Fruit fly (Drosophila melanogaster) S2 (cell line): ENCODE results near the gene Ttc1.

Experiments
- CG8478 ChIP-seq: fragments of >200 bp; optimal IDR thresholded peaks from 2 replicates; lab custom pipeline; 2018
- CTCF ChIP-seq, 2 experiments: fragments of >200 bp; optimal IDR thresholded peaks; 2 replicates each; lab custom pipeline; 2018

DNA sequence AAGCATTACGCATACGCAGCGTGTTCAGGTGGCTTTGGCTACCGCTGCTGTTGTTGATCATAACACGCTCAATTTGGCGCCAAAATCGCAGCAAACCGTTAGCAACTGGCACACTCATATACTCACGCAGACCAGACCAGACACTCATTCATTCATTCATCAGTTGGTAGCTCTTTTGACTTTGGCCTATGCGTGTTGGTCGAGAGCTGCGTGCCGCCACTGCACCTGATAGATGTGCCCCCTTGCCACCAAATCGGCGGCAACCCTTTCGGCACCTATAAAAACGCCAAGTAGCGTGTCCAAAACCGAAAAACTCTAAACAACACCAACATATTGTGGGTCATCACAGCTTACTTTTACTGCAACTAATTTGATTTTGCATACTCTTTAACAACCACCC lies 48.3 kb downstream of the Ttc1 start:
- TF ChIP-seq CG8478 (lab: Kevin White, UChicago) (no peak), CTCF (optimal IDR thresholded peaks at IDR 0.05; lab: Kevin White, UChicago) (no peak)
